Worm (Caenorhabditis elegans) whole organism, L4/young adult: Measurements from ENCODE around the gene chil-9.

Experiments used
- W03F9.2 ChIP-seq: fragments of 150-350 bp; optimal IDR thresholded peaks from 2 replicates; lab custom pipeline; 2014; ENCODE audit warnings: missing biosample characterization, missing genetic modification characterization
- dao-5 ChIP-seq: sonication (generic microtip); optimal IDR thresholded peaks from 2 replicates; lab custom pipeline; 2016; ENCODE audit warnings: missing genotype, missing genetic modification characterization, moderate library complexity, missing compliant biosample characterization
- him-1 ChIP-seq: sonication (generic microtip); optimal IDR thresholded peaks from 2 replicates; lab custom pipeline; 2016; ENCODE audit warnings: missing genotype, missing genetic modification reagents, missing genetic modification characterization, missing compliant biosample characterization

ce11 chrII:9826946-9827345, 18.2 kb downstream of the chil-9 start:
- TF ChIP-seq him-1 (tag; lab: Kevin White, UChicago) (no peak), dao-5 (tag; lab: Kevin White, UChicago) (no peak), W03F9.2 (tag; lab: Kevin White, UChicago) (no peak)
